Fruit fly (Drosophila melanogaster): ENCODE data around the gene asun.

dm6 chr3R:16253974-16254408, 10.1 kb upstream of the asun start:
- no peak for TF ChIP-seq ttk (optimal IDR thresholded peaks at IDR 0.05)
- no peak for TF ChIP-seq h (optimal IDR thresholded peaks at IDR 0.05)
- no peak for TF ChIP-seq psq (optimal IDR thresholded peaks at IDR 0.05)
- no peak for TF ChIP-seq insv (optimal IDR thresholded peaks at IDR 0.05)
- no peak for TF ChIP-seq Myc (optimal IDR thresholded peaks at IDR 0.05)
- TF ChIP-seq Sin3A (optimal IDR thresholded peaks at IDR 0.05): no peak
